Fruit fly (Drosophila melanogaster): Measurements from ENCODE around the gene CG4998.

Gene CG4998

DNA sequence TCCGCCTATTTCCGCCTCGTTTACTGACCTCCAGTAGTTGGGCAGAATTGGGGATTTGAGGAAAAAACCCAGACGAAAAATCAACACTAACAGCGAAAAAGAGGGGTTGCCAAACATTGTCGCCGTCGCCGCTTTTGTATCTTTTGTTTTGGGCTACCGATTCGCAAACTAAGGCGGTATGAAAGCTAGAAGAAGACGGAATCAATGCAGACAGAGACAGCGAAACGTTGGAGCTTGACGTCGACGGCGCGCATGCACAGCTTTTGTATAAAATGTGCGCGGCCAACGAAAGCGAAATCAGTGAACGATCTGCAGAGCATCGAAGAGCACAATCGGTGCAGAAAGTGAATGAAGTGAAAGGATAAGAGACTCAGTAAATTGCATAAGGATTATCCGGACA is at the start of gene CG4998:
CG4998 (plus strand) TSS at position 301 of the 400 bp plus-strand sequence.
- no peak for TF ChIP-seq Eip93F (GFP tag; optimal IDR thresholded peaks at IDR 0.05)
- no peak for TF ChIP-seq CG15336 (GFP tag; IDR thresholded peaks at IDR 0.05)
- TF ChIP-seq eg (GFP tag; IDR thresholded peaks at IDR 0.05), result no peak
- peak; percentile 75 for TF ChIP-seq Blimp-1 (GFP tag; optimal IDR thresholded peaks at IDR 0.05)
- TF ChIP-seq CG6163 (GFP tag; IDR thresholded peaks at IDR 0.05), result no peak
- TF ChIP-seq CG11294 (GFP tag; IDR thresholded peaks at IDR 0.05), result no peak
- TF ChIP-seq CG10631 (GFP tag; optimal IDR thresholded peaks at IDR 0.05), result no peak
- no peak for TF ChIP-seq CG6808 (GFP tag; optimal IDR thresholded peaks at IDR 0.05)

DNA sequence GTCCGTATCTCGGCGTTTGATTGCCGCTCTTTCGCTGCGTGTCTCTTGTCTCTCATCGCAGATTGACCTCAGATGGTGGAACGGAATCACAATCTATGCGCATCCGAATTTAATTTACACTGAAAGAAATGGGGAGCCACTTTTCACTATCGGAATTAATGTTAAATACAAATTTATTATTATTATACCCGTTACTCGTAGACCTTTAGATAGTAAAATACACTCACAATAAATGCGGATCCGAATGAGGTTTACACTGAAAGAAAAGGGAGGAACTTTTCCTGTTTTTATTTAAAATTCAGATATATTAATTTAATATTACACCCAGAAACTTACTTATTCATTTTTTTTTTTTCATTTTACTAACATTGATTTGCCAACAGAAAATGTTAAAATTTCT is 49.7 kb upstream of the CG4998 start:
- TF ChIP-seq CG6854 (GFP tag; optimal IDR thresholded peaks at IDR 0.05) (no peak), net (GFP tag; optimal IDR thresholded peaks at IDR 0.05) (no peak), CG34406 (GFP tag; optimal IDR thresholded peaks at IDR 0.05) (peak; percentile 5), Ets96B (tag; optimal IDR thresholded peaks at IDR 0.05) (peak; percentile 14), CG6163 (GFP tag; IDR thresholded peaks at IDR 0.05) (0 out of 3 replicates have a peak, but pooled peaks have one; percentile 45), CG10669 (GFP tag; optimal IDR thresholded peaks at IDR 0.05) (peak; percentile 4), Eip78C (GFP tag) (peak; percentile 73), CG32006 (GFP tag; optimal IDR thresholded peaks at IDR 0.05) (peak; percentile 25), CG11762 (GFP tag; optimal IDR thresholded peaks at IDR 0.05; ENCODE audit: insufficient read depth) (peak; percentile 15), CG15336 (GFP tag; IDR thresholded peaks at IDR 0.05) (peak; percentile 8; the same call in 1 of the 2 replicates), Smox (GFP tag; optimal IDR thresholded peaks at IDR 0.05) (no peak), pdm3 (GFP tag; optimal IDR thresholded peaks at IDR 0.05) (peak; percentile 10), spab (GFP tag; optimal IDR thresholded peaks at IDR 0.05) (peak; percentile 12), dac (GFP tag; optimal IDR thresholded peaks at IDR 0.05) (no peak), CG1621 (tag; optimal IDR thresholded peaks at IDR 0.05) (peak; percentile 12), acj6 (GFP tag; optimal IDR thresholded peaks at IDR 0.05) (peak; percentile 30), Hr4 (GFP tag; optimal IDR thresholded peaks at IDR 0.05) (peak; percentile 18), CG10631 (GFP tag; optimal IDR thresholded peaks at IDR 0.05) (peak; percentile 33), OdsH (GFP tag; optimal IDR thresholded peaks at IDR 0.05) (peak; percentile 26), CG8119 (GFP tag; IDR thresholded peaks at IDR 0.05) (peak; percentile 46; the same call in 1 of the 3 replicates), achi (GFP tag; optimal IDR thresholded peaks at IDR 0.05) (peak; percentile 23), Sox15 (GFP tag; optimal IDR thresholded peaks at IDR 0.05) (no peak), eg (GFP tag; IDR thresholded peaks at IDR 0.05) (peak; percentile 14; the same call in 1 of the 3 replicates)

DNA sequence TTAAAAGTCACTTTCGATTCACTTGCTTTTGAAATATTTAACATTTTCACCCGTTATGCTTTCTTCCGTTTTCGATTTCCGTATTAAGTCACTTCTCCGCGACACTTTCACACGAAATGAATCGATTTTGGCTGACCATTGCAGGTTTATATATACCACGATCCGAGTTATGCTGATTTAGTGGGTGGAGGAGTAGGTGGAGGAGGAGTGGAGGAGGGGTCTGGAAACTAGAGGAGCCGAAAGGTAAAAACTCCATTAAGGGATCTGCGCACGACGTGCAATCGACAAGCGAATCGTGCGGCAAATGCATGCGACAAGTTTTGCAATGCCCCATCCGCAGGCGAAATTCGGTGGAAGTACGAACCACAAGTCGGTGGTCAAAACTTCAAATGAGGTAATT is 48.0 kb upstream of the CG4998 start, which contains the start of gene CG13045:
CG13045 (minus strand) TSS at position 101 of the 400 bp plus-strand sequence.
- TF ChIP-seq CG8319 (GFP tag; optimal IDR thresholded peaks at IDR 0.05) (no peak), CG11902 (GFP tag; optimal IDR thresholded peaks at IDR 0.05) (no peak), esn (GFP tag; optimal IDR thresholded peaks at IDR 0.05) (no peak), Sox102F (GFP tag; optimal IDR thresholded peaks at IDR 0.05) (no peak), CG31627 (GFP tag; optimal IDR thresholded peaks at IDR 0.05) (no peak), CG32006 (GFP tag; optimal IDR thresholded peaks at IDR 0.05) (no peak), ss (GFP tag; optimal IDR thresholded peaks at IDR 0.05) (no peak), fd59A (GFP tag; optimal IDR thresholded peaks at IDR 0.05) (no peak), CG15336 (GFP tag; IDR thresholded peaks at IDR 0.05) (no peak), Eip93F (GFP tag; optimal IDR thresholded peaks at IDR 0.05) (no peak)

DNA sequence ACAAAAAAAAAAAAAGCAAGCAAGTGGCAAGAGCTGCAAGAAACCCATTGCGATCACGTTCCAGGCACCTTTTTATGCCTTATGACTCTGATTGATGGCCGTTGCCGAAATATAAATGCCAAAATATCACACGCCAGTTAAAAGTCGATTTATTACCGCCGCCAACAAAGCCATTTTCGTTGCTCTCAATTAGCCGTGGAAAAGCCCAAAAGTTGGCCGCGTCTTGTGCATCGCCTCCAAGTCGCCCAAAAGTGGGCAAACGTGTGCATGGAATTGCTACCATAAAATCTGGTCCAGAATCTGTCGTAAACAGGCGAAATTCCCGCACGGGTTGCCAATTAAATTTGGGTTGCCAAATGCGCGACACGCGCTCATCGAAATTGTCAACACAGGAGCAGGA is 47.1 kb upstream of the CG4998 start:
- TF ChIP-seq CG3919 (GFP tag; optimal IDR thresholded peaks at IDR 0.05), result peak; percentile 22
- TF ChIP-seq CG6163 (GFP tag; IDR thresholded peaks at IDR 0.05), result 0 out of 3 replicates have a peak, but pooled peaks have one; percentile 30
- TF ChIP-seq CG6854 (GFP tag; optimal IDR thresholded peaks at IDR 0.05), result no peak
- no peak for TF ChIP-seq CG6808 (GFP tag; optimal IDR thresholded peaks at IDR 0.05)
- TF ChIP-seq fkh (GFP tag; optimal IDR thresholded peaks at IDR 0.05), result no peak

Data from whole organism, prepupa.